Worm (Caenorhabditis elegans): ENCODE results near the gene nhr-12.

- TF ChIP-seq snpc-4 (GFP tag; optimal IDR thresholded peaks at IDR 0.05) (no peak), snpc-4 (tag; optimal IDR thresholded peaks at IDR 0.05) (no peak), unc-62 (GFP tag; optimal IDR thresholded peaks at IDR 0.05) (no peak), hsf-1 (GFP tag; IDR thresholded peaks at IDR 0.05) (no peak), ama-1 (optimal IDR thresholded peaks at IDR 0.05) (no peak), ama-1 (GFP tag; optimal IDR thresholded peaks at IDR 0.05) (no peak), egl-18 (GFP tag; IDR thresholded peaks at IDR 0.05) (no peak), nfya-1 (tag; optimal IDR thresholded peaks at IDR 0.05; ENCODE audit: borderline replicate concordance, insufficient read depth) (no peak), F23B12.7 (tag; optimal IDR thresholded peaks at IDR 0.05; ENCODE audit: insufficient read depth) (no peak), lsy-27 (tag; optimal IDR thresholded peaks at IDR 0.05; ENCODE audit: borderline replicate concordance, insufficient read depth) (no peak), T26A5.8 (tag; optimal IDR thresholded peaks at IDR 0.05) (no peak), ceh-100 (GFP tag; IDR thresholded peaks at IDR 0.05) (no peak), atf-7 (tag; optimal IDR thresholded peaks at IDR 0.05) (no peak)
Measured at ce11 chrV:10091152-10091551, 7.3 kb upstream of the nhr-12 start, which contains the start of gene R04B5.11.

Measured in whole organism, young adult.